Worm (Caenorhabditis elegans): ENCODE results near the gene Y77E11A.12.

Y77E11A.12 gene

ce11 chrIV:1475009-1475408 lies at the start of gene Y77E11A.12:
Gene Y77E11A.12, minus strand, starts transcription at chrIV:1475109.
- TF ChIP-seq sea-2 (GFP tag; IDR thresholded peaks at IDR 0.05) (no peak), hrde-1 (tag; optimal IDR thresholded peaks at IDR 0.05; ENCODE audit: borderline replicate concordance) (no peak), egrh-3 (GFP tag; IDR thresholded peaks at IDR 0.05) (no peak)

DNA sequence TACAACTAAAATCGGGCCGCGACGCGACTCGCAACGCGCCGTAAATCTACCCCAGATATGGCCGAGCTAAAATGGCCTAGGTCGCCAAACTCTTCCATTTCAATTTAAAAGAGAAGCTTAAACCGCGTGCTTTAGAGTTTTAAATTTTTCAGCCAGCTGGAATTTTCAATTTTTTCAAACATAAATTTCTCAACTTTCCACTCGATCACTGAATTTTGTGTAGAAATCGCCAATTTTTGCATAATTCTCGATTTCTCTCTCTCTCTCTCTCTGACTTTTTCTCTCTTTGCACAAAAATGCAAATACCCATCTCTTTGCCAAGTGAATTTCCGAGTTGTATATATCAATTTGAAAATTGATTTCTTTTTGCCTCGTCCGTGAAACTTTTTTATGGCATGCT lies 48.5 kb upstream of the Y77E11A.12 start, which contains the start of gene K03H6.1:
TSS of gene K03H6.1 (plus strand) at position 301 of the 400 bp plus-strand sequence.
- TF ChIP-seq F22D6.2 (tag; optimal IDR thresholded peaks at IDR 0.05), result no peak

DNA sequence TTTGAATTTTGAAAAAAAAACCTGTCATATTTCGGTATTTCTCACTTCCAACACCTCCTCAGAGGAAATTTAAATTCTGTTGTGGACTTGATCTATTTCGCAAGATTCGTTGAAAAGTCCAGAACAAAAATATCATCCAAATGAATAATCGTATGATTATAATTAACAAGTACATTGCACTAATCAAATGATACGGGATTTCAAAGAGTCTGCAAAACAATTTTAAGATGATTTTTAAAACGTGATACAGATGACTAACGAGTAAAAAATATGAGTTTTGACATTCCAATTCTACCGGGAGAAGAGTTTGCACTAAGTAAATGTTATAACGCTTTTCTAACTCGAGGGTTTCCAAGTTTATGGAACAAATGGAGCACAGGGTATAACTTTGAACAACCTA lies 47.4 kb upstream of the Y77E11A.12 start:
- TF ChIP-seq ceh-100 (GFP tag; IDR thresholded peaks at IDR 0.05) (no peak), nhr-80 (tag; optimal IDR thresholded peaks at IDR 0.05) (no peak), sea-2 (GFP tag; IDR thresholded peaks at IDR 0.05) (no peak), athp-1 (tag; optimal IDR thresholded peaks at IDR 0.05) (no peak), hmg-20 (GFP tag; IDR thresholded peaks at IDR 0.05) (no peak), fkh-3 (tag; optimal IDR thresholded peaks at IDR 0.05) (no peak), D2030.7 (GFP tag; IDR thresholded peaks at IDR 0.05) (no peak), let-607 (tag; optimal IDR thresholded peaks at IDR 0.05) (no peak), C06A6.2 (GFP tag; conservative IDR thresholded peaks at IDR 0.05) (no peak), unc-130 (GFP tag; optimal IDR thresholded peaks at IDR 0.05) (no peak), sdz-38 (tag; optimal IDR thresholded peaks at IDR 0.05) (no peak), Y53F4B.3 (GFP tag; IDR thresholded peaks at IDR 0.05) (no peak), ccch-3 (GFP tag; optimal IDR thresholded peaks at IDR 0.05) (no peak), ceh-58 (GFP tag; IDR thresholded peaks at IDR 0.05) (no peak), ceh-40 (GFP tag; IDR thresholded peaks at IDR 0.05) (no peak), snpc-1.1 (tag; optimal IDR thresholded peaks at IDR 0.05; ENCODE audit: insufficient read depth) (no peak), K11D2.4 (GFP tag; IDR thresholded peaks at IDR 0.05) (no peak), lin-26 (GFP tag; IDR thresholded peaks at IDR 0.05) (no peak), Y56A3A.18 (GFP tag; IDR thresholded peaks at IDR 0.05) (no peak), F57C9.4 (tag; optimal IDR thresholded peaks at IDR 0.05) (no peak)

- TF ChIP-seq B0261.1 (tag; optimal IDR thresholded peaks at IDR 0.05) (no peak), F57C9.4 (tag; optimal IDR thresholded peaks at IDR 0.05) (no peak), sptf-2 (GFP tag; optimal IDR thresholded peaks at IDR 0.05) (no peak), F52B5.7 (tag; optimal IDR thresholded peaks at IDR 0.05) (no peak), die-1 (tag; optimal IDR thresholded peaks at IDR 0.05) (no peak), ceh-58 (GFP tag; IDR thresholded peaks at IDR 0.05) (no peak), athp-1 (tag; optimal IDR thresholded peaks at IDR 0.05) (no peak), pha-4 (tag; optimal IDR thresholded peaks at IDR 0.05) (no peak), F23B12.7 (tag; optimal IDR thresholded peaks at IDR 0.05; ENCODE audit: insufficient read depth) (no peak), lin-54 (GFP tag; optimal IDR thresholded peaks at IDR 0.05) (no peak), F22D6.2 (tag; optimal IDR thresholded peaks at IDR 0.05) (no peak), nhr-120 (GFP tag; IDR thresholded peaks at IDR 0.05) (no peak), tbp1 (GFP tag; optimal IDR thresholded peaks at IDR 0.05) (no peak), B0336.3 (GFP tag; IDR thresholded peaks at IDR 0.05) (no peak), egrh-3 (GFP tag; IDR thresholded peaks at IDR 0.05) (no peak), madf-6 (GFP tag; IDR thresholded peaks at IDR 0.05) (no peak), pbrm-1 (GFP tag; IDR thresholded peaks at IDR 0.05) (no peak), repo-1 (tag; optimal IDR thresholded peaks at IDR 0.05) (no peak)
Observed at ce11 chrIV:1521224-1521623, 46.3 kb upstream of the Y77E11A.12 start, which contains the start of gene K03H6.4. Gene K03H6.4, minus strand, starts transcription at chrIV:1521324.

All from whole organism, young adult.